Worm (Caenorhabditis elegans): Measurements from ENCODE around the gene H04J21.1.

DNA sequence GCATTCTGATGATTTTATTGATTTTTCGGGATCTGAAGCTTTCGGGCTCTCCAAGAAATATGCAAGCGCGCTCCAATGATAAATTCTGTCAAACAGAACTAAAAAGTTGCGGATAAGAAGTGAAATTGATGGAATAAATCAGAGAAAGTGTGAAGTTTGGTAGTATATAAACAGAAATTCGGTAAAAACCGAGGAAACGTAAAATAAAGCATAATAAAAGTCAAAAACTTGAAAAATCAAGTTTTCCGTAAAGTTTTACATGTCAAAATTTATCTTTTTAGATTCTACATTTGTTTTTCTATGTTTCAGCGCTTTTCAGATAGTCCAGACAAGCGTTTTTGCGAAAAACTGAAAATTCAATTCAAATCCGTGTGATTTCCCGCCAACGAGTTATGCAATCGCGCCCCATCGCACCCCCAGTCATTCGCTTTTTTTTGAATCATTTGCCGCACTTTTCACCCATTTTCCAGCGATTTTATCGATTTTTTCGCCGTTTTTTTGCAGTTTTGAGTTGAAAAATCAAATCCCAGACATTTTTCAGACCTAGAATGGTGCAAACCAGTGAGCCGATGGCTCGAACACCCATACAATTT lies 40.6 kb downstream of the H04J21.1 start, which contains the start of the genes Y54F10BM.13 and ppm-1.D:
- TF ChIP-seq elt-3 (tag; optimal IDR thresholded peaks at IDR 0.05) (no peak), lin-11 (tag; optimal IDR thresholded peaks at IDR 0.05) (no peak), R02D3.7 (tag; optimal IDR thresholded peaks at IDR 0.05) (no peak), snpc-4 (tag; optimal IDR thresholded peaks at IDR 0.05) (no peak), unc-39 (tag; optimal IDR thresholded peaks at IDR 0.05) (no peak), ceh-82 (tag; optimal IDR thresholded peaks at IDR 0.05) (no peak), egl-27 (tag; optimal IDR thresholded peaks at IDR 0.05) (no peak), ztf-11 (tag; optimal IDR thresholded peaks at IDR 0.05) (no peak), sma-3 (GFP tag; optimal IDR thresholded peaks at IDR 0.05) (no peak), aly-2 (tag; optimal IDR thresholded peaks at IDR 0.05) (no peak), nhr-77 (tag; optimal IDR thresholded peaks at IDR 0.05) (no peak), blmp-1 (tag; optimal IDR thresholded peaks at IDR 0.05; ENCODE audit: insufficient read depth) (no peak), fos-1 (tag; optimal IDR thresholded peaks at IDR 0.05) (peak; percentile 11)

Measured in whole organism, L2 larva.